Worm (Caenorhabditis elegans): ENCODE data around the gene bpl-1.

The bpl-1 gene

DNA sequence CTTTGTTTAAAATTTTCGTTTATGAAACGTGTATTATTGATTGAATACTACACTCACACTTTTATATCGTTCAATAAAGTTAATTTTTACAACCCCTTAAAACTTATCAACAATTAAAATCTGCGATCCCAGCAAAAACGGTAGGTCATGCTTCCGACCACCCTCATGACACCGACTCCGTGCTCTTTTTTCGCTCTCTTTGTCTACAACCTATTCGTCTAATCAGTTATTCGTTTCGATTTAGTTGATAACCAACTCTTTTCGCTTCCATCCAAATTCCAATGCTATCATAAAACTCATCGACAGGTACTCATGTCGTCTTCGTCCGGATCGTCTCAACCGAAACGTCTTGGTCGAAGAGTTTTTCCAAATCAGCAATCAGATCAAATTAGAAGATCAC, 9.1 kb downstream of the bpl-1 start, which contains the start of gene F13H8.1:
F13H8.1 (plus strand) TSS at position 311 of the 400 bp plus-strand sequence.
- no peak for TF ChIP-seq grh-1 (GFP tag; IDR thresholded peaks at IDR 0.05)
- peak in 1 of 2 experiments; percentile 8 for TF ChIP-seq lin-35 (GFP tag; optimal IDR thresholded peaks at IDR 0.05)
- peak; percentile 29 for TF ChIP-seq pqm-1 (tag; optimal IDR thresholded peaks at IDR 0.05)
- peak; percentile 54 for TF ChIP-seq elt-2 (tag; optimal IDR thresholded peaks at IDR 0.05)

DNA sequence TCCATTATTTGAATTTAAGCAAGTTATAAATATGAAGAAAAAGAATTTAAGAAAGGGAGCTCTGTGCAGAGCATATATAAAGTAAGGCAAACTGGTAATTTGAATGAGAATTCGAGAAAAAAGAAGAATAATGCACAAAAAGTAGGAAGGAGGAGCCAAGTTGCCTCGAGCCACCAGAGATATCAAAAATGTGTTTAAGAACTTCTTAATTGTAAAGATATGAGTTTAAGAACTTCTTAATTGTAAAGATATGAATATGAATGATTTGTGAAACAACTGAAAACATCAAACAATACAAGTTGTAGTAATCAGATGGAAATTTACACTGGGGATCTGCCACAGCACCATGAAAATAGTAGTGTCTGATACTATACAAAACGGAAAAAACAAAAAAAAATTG, 12.8 kb downstream of the bpl-1 start, which contains the start of gene F13H8.6:
F13H8.6 (minus strand) TSS at position 101 of the 400 bp plus-strand sequence.
- TF ChIP-seq nhr-11 (tag; optimal IDR thresholded peaks at IDR 0.05) (no peak), zip-4 (GFP tag; optimal IDR thresholded peaks at IDR 0.05) (no peak), efl-1 (optimal IDR thresholded peaks at IDR 0.05) (no peak), efl-1 (GFP tag; optimal IDR thresholded peaks at IDR 0.05 in 1 of 2) (no peak), jun-1 (tag; optimal IDR thresholded peaks at IDR 0.05) (no peak), skn-1 (tag; optimal IDR thresholded peaks at IDR 0.05) (no peak), lin-14 (GFP tag; optimal IDR thresholded peaks at IDR 0.05) (no peak), grh-1 (GFP tag; IDR thresholded peaks at IDR 0.05) (no peak), nhr-71 (tag; optimal IDR thresholded peaks at IDR 0.05) (no peak)

DNA sequence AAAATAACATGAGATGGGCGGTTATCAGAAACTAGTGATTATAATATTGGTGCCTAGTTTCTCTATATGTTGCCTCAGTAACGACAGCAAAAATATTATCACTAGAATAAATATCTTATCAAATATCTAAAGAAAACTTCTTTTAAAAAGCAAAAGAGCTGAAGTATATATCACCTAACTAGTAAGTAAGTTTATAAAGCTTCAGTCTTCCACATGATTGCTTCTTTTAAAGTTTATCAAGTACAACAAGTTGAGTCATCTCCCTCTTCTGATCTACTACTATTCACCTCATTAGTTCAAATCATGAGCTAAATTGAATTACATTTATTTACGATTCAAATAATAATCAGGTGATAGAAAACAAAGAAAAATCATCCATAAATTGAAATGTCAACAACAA, 14.1 kb downstream of the bpl-1 start:
- TF ChIP-seq C34B4.2 (tag; optimal IDR thresholded peaks at IDR 0.05) (no peak), ztf-4 (tag; optimal IDR thresholded peaks at IDR 0.05) (no peak), efl-1 (optimal IDR thresholded peaks at IDR 0.05) (no peak), efl-1 (GFP tag; optimal IDR thresholded peaks at IDR 0.05 in 1 of 2) (no peak), jun-1 (tag; optimal IDR thresholded peaks at IDR 0.05) (no peak), nhr-90 (tag; optimal IDR thresholded peaks at IDR 0.05; ENCODE audit: poor library complexity) (no peak), ama-1 (optimal IDR thresholded peaks at IDR 0.05) (no peak), ceh-63 (GFP tag; optimal IDR thresholded peaks at IDR 0.05) (no peak), mep-1 (tag; optimal IDR thresholded peaks at IDR 0.05) (no peak), aha-1 (tag; optimal IDR thresholded peaks at IDR 0.05) (no peak), Y116A8C.19 (tag; optimal IDR thresholded peaks at IDR 0.05; ENCODE audit: borderline replicate concordance) (no peak), zag-1 (tag; optimal IDR thresholded peaks at IDR 0.05) (no peak), lin-15B (tag; optimal IDR thresholded peaks at IDR 0.05) (no peak), lsy-2 (tag; optimal IDR thresholded peaks at IDR 0.05) (peak; percentile 1 to 32), ztf-11 (tag; optimal IDR thresholded peaks at IDR 0.05) (no peak), hlh-4 (tag; optimal IDR thresholded peaks at IDR 0.05) (no peak), hpl-2 (GFP tag; optimal IDR thresholded peaks at IDR 0.05) (no peak), C04F5.9 (tag; optimal IDR thresholded peaks at IDR 0.05) (no peak), nhr-28 (tag; optimal IDR thresholded peaks at IDR 0.05) (no peak), fkh-8 (tag; optimal IDR thresholded peaks at IDR 0.05) (peak; percentile 13), sup-37 (GFP tag; optimal IDR thresholded peaks at IDR 0.05) (no peak), nhr-84 (tag; optimal IDR thresholded peaks at IDR 0.05) (no peak), nhr-47 (tag; optimal IDR thresholded peaks at IDR 0.05) (no peak), unc-130 (tag; optimal IDR thresholded peaks at IDR 0.05) (no peak), nhr-12 (tag; optimal IDR thresholded peaks at IDR 0.05) (no peak), ceh-82 (tag; optimal IDR thresholded peaks at IDR 0.05) (no peak), pax-3 (tag; optimal IDR thresholded peaks at IDR 0.05) (no peak), fkh-10 (GFP tag; optimal IDR thresholded peaks at IDR 0.05) (no peak), F16B12.6 (tag; optimal IDR thresholded peaks at IDR 0.05) (no peak), alr-1 (tag; optimal IDR thresholded peaks at IDR 0.05; ENCODE audit: borderline replicate concordance) (no peak), nhr-237 (tag; optimal IDR thresholded peaks at IDR 0.05) (no peak), blmp-1 (tag; optimal IDR thresholded peaks at IDR 0.05) (no peak), lir-3 (tag; optimal IDR thresholded peaks at IDR 0.05; ENCODE audit: poor library complexity) (no peak), nhr-71 (tag; optimal IDR thresholded peaks at IDR 0.05) (peak; percentile 55), isw-1 (GFP tag; IDR thresholded peaks at IDR 0.05) (no peak), vab-15 (tag; optimal IDR thresholded peaks at IDR 0.05) (no peak), lin-14 (GFP tag; optimal IDR thresholded peaks at IDR 0.05) (no peak), elt-3 (tag; optimal IDR thresholded peaks at IDR 0.05) (no peak), unc-62 (GFP tag; optimal IDR thresholded peaks at IDR 0.05) (no peak), nhr-19 (GFP tag; conservative IDR thresholded peaks at IDR 0.05) (peak; percentile 3; the same call in 1 of the 2 replicates), ces-1 (GFP tag; optimal IDR thresholded peaks at IDR 0.05) (no peak), skn-1 (tag; optimal IDR thresholded peaks at IDR 0.05) (no peak), dpl-1 (GFP tag; optimal IDR thresholded peaks at IDR 0.05) (no peak)

All from whole organism, L1 larva.